Worm (Caenorhabditis elegans): ENCODE results near the gene lact-6.

The lact-6 gene

ce11 chrIV:17453996-17454395 lies 22.8 kb upstream of the lact-6 start:
- TF ChIP-seq sma-3 (GFP tag; optimal IDR thresholded peaks at IDR 0.05) (no peak), dmd-4 (tag; optimal IDR thresholded peaks at IDR 0.05) (no peak), unc-62 (GFP tag; optimal IDR thresholded peaks at IDR 0.05) (no peak), nhr-129 (tag; optimal IDR thresholded peaks at IDR 0.05) (no peak), ztf-11 (tag; optimal IDR thresholded peaks at IDR 0.05) (no peak), C34F6.9 (tag; optimal IDR thresholded peaks at IDR 0.05) (no peak), ama-1 (optimal IDR thresholded peaks at IDR 0.05) (no peak), sem-4 (tag; optimal IDR thresholded peaks at IDR 0.05) (no peak), unc-39 (tag; optimal IDR thresholded peaks at IDR 0.05) (no peak), unc-55 (GFP tag; optimal IDR thresholded peaks at IDR 0.05) (no peak), lin-11 (tag; optimal IDR thresholded peaks at IDR 0.05) (no peak), elt-3 (tag; optimal IDR thresholded peaks at IDR 0.05) (no peak), skn-1 (tag; optimal IDR thresholded peaks at IDR 0.05) (no peak)

DNA sequence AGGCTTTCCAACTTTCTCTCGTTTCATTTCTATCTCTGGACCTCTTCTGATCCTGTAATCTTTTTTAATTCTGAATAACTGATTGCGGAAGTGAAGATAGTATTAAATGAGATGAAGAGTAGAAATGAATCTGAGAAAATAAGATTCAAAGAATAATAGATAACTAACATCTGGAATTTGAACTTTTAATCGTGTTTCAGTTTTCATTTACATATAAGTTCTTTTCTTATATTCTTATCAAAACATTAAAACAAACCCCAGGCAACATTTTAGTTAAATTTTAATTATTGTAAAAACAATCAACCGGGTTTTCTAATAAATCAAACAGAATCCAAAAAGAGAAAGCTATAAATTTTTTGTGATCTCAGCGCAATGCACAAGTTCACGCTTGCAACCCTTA lies 22.0 kb upstream of the lact-6 start:
- no peak for TF ChIP-seq nhr-21 (tag; optimal IDR thresholded peaks at IDR 0.05)
- no peak for TF ChIP-seq R02D3.7 (tag; optimal IDR thresholded peaks at IDR 0.05)
- no peak for TF ChIP-seq unc-62 (GFP tag; optimal IDR thresholded peaks at IDR 0.05)
- TF ChIP-seq ztf-1 (GFP tag; conservative IDR thresholded peaks at IDR 0.05), result no peak
- TF ChIP-seq lin-13 (GFP tag; optimal IDR thresholded peaks at IDR 0.05), result no peak
- no peak for TF ChIP-seq ztf-4 (tag; optimal IDR thresholded peaks at IDR 0.05)
- TF ChIP-seq fos-1 (tag; optimal IDR thresholded peaks at IDR 0.05), result no peak
- no peak for TF ChIP-seq zag-1 (tag; optimal IDR thresholded peaks at IDR 0.05)

DNA sequence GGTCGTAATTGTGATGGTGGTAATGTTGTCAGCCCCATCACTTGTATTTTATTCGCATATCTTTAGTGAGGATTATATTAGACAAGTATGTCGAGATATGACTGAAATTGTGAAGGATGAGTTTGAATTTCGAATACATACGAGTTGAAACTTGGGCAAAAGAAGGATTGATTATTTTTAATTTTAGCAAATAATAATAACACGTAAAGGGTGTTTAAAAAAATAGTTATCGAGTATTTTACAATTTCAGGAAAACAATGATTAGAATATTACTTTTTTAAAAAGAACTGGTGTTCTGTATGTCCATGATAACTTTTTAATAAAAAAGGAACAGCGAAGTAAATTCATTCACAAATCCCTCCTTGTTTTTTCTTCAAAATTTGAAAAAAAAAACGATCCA lies 19.3 kb upstream of the lact-6 start, which contains the start of gene F11E6.8:
F11E6.8 (minus strand) TSS at position 101 of the 400 bp plus-strand sequence.
- TF ChIP-seq skn-1 (tag; optimal IDR thresholded peaks at IDR 0.05), result no peak
- no peak for TF ChIP-seq ceh-82 (tag; optimal IDR thresholded peaks at IDR 0.05)
- TF ChIP-seq R02D3.7 (tag; optimal IDR thresholded peaks at IDR 0.05), result no peak
- no peak for TF ChIP-seq snpc-4 (tag; optimal IDR thresholded peaks at IDR 0.05)
- TF ChIP-seq alr-1 (tag; optimal IDR thresholded peaks at IDR 0.05), result no peak
- TF ChIP-seq blmp-1 (tag; optimal IDR thresholded peaks at IDR 0.05; ENCODE audit: insufficient read depth), result no peak
- TF ChIP-seq nhr-11 (tag; optimal IDR thresholded peaks at IDR 0.05), result no peak

DNA sequence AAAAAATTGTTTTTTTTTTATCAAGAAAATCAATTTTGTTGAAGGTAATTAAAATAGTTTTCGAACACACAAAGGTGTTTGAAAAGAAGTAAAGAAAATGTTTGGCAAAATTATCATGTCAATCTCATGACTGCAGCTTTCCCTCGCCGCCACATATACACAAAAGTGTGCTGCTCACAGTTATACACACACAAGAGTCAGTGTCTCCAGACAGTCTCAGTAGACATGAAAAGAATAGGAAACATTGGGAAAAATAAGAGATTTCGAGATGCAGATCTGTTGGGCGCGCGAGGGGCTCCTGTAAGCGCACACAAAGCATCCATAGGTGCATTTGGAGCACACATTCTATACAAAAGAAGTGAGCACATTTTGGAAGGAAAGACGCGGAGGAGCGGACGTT lies 17.1 kb upstream of the lact-6 start:
- TF ChIP-seq elt-3 (tag; optimal IDR thresholded peaks at IDR 0.05), result no peak
- peak; percentile 32 for TF ChIP-seq F13H6.1 (tag; optimal IDR thresholded peaks at IDR 0.05)
- TF ChIP-seq crh-2 (tag; optimal IDR thresholded peaks at IDR 0.05), result no peak

- TF ChIP-seq sem-4 (tag; optimal IDR thresholded peaks at IDR 0.05) (no peak), mdl-1 (tag; optimal IDR thresholded peaks at IDR 0.05) (no peak), nhr-21 (tag; optimal IDR thresholded peaks at IDR 0.05) (peak; percentile 29), nhr-77 (tag; optimal IDR thresholded peaks at IDR 0.05) (no peak), blmp-1 (tag; optimal IDR thresholded peaks at IDR 0.05; ENCODE audit: insufficient read depth) (peak; percentile 35), lin-11 (tag; optimal IDR thresholded peaks at IDR 0.05) (no peak), ceh-16 (tag; optimal IDR thresholded peaks at IDR 0.05) (no peak), sma-9 (GFP tag; optimal IDR thresholded peaks at IDR 0.05) (peak; percentile 56), sma-9 (tag; optimal IDR thresholded peaks at IDR 0.05) (no peak), crh-2 (tag; optimal IDR thresholded peaks at IDR 0.05) (peak; percentile 35), sma-3 (GFP tag; optimal IDR thresholded peaks at IDR 0.05) (peak; percentile 57), unc-62 (GFP tag; optimal IDR thresholded peaks at IDR 0.05) (no peak), nhr-23 (tag; optimal IDR thresholded peaks at IDR 0.05) (no peak), elt-3 (tag; optimal IDR thresholded peaks at IDR 0.05) (no peak), Y55F3AM.14 (GFP tag; optimal IDR thresholded peaks at IDR 0.05) (no peak), fos-1 (tag; optimal IDR thresholded peaks at IDR 0.05) (peak; percentile 6), lin-13 (GFP tag; optimal IDR thresholded peaks at IDR 0.05) (no peak), ztf-4 (tag; optimal IDR thresholded peaks at IDR 0.05) (no peak), nhr-25 (tag; optimal IDR thresholded peaks at IDR 0.05) (peak; percentile 69), ztf-11 (tag; optimal IDR thresholded peaks at IDR 0.05) (no peak)
These were observed 11.3 kb upstream of the lact-6 start, which contains the start of gene F11E6.11 for ce11 chrIV:17442503-17442902. Gene F11E6.11, plus strand, starts transcription at chrIV:17442827.
